Worm (Caenorhabditis elegans) whole organism, young adult: ENCODE results near the gene Y113G7B.15.

Experiments used
- C17E4.6 ChIP-seq: fragments of 200-800 bp; sonication (Bioruptor generic); IDR thresholded peaks from 2 replicates; pipeline ENCODE4 v1.3.6; 2022; ENCODE audit warnings: missing genetic modification reagents, missing genetic modification characterization, missing compliant biosample characterization
- F37B4.10 ChIP-seq: fragments of 200-800 bp; sonication (Bioruptor generic); IDR thresholded peaks from 2 replicates; pipeline ENCODE4 v1.3.6; 2022; ENCODE audit warnings: missing genetic modification characterization, missing compliant biosample characterization
- F39B2.1 ChIP-seq: fragments of 200-800 bp; sonication (Bioruptor generic); IDR thresholded peaks from 2 replicates; pipeline ENCODE4 v1.3.6; 2022; ENCODE audit warnings: missing genetic modification reagents, missing genetic modification characterization, missing compliant biosample characterization
- F52B5.7 ChIP-seq: sonication (generic microtip); optimal IDR thresholded peaks from 2 replicates; lab custom pipeline; 2016; ENCODE audit warnings: mild to moderate bottlenecking, missing genetic modification characterization, missing compliant biosample characterization
- F55B11.4 ChIP-seq: sonication (generic microtip); optimal IDR thresholded peaks from 2 replicates; lab custom pipeline; 2016; ENCODE audit warnings: missing compliant biosample characterization, missing genetic modification characterization, borderline replicate concordance; ENCODE audit not compliant: insufficient read depth
- K11D2.4 ChIP-seq: fragments of 200-800 bp; sonication (Bioruptor generic); IDR thresholded peaks from 2 replicates; pipeline ENCODE4 v1.3.6; 2022; ENCODE audit warnings: missing genetic modification reagents, missing genetic modification characterization, missing compliant biosample characterization
- Y53G8AR.9 ChIP-seq: fragments of 200-800 bp; sonication (Bioruptor generic); conservative IDR thresholded peaks from 2 replicates; pipeline ENCODE4 v1.3.6; 2022; ENCODE audit warnings: missing genetic modification reagents, missing genetic modification characterization, missing compliant biosample characterization
- Y67H2A.10 ChIP-seq: fragments of 200-800 bp; sonication (Bioruptor generic); conservative IDR thresholded peaks from 2 replicates; pipeline ENCODE4 v1.3.6; 2022; ENCODE audit warnings: missing genetic modification reagents, missing genetic modification characterization, missing compliant biosample characterization
- attf-3 ChIP-seq: fragments of 200-800 bp; sonication (Bioruptor generic); conservative IDR thresholded peaks from 2 replicates; pipeline ENCODE4 v1.3.6; 2022; ENCODE audit warnings: missing genetic modification reagents, missing genetic modification characterization, missing compliant biosample characterization
- bed-1 ChIP-seq: fragments of 200-800 bp; sonication (Bioruptor generic); IDR thresholded peaks from 2 replicates; pipeline ENCODE4 v1.3.6; 2022; ENCODE audit warnings: missing genetic modification reagents, missing genetic modification characterization, missing compliant biosample characterization
- bed-2 ChIP-seq: fragments of 200-800 bp; sonication (Bioruptor generic); IDR thresholded peaks from 2 replicates; pipeline ENCODE4 v1.3.6; 2022; ENCODE audit warnings: missing genetic modification reagents, missing genetic modification characterization, missing compliant biosample characterization
- ceh-79 ChIP-seq: sonication (generic microtip); optimal IDR thresholded peaks from 2 replicates; lab custom pipeline; 2017; ENCODE audit warnings: mild to moderate bottlenecking, missing genetic modification characterization, missing compliant biosample characterization
- ceh-91 ChIP-seq: fragments of 200-800 bp; sonication (Bioruptor generic); IDR thresholded peaks from 2 replicates; pipeline ENCODE4 v1.3.6; 2022; ENCODE audit warnings: missing genetic modification reagents, missing genetic modification characterization, missing compliant biosample characterization
- dpff-1 ChIP-seq: sonication (generic microtip); optimal IDR thresholded peaks from 2 replicates; lab custom pipeline; 2017; ENCODE audit warnings: mild to moderate bottlenecking, missing genetic modification characterization, missing compliant biosample characterization
- egl-44 ChIP-seq: fragments of 200-800 bp; sonication (Bioruptor generic); IDR thresholded peaks from 2 replicates; pipeline ENCODE4 v1.3.6; 2022; ENCODE audit warnings: missing genetic modification reagents, missing genetic modification characterization, missing compliant biosample characterization
- egrh-3 ChIP-seq: fragments of 200-800 bp; sonication (Bioruptor generic); IDR thresholded peaks from 2 replicates; pipeline ENCODE4 v1.3.6; 2022; ENCODE audit warnings: missing genetic modification reagents, missing genetic modification characterization, missing compliant biosample characterization
- ekl-4 ChIP-seq: fragments of 200-800 bp; sonication (Bioruptor generic); IDR thresholded peaks from 2 replicates; pipeline ENCODE4 v1.3.6; 2022; ENCODE audit warnings: missing genetic modification reagents, missing genetic modification characterization, missing compliant biosample characterization
- ets-4 ChIP-seq: fragments of 200-800 bp; sonication (Bioruptor generic); optimal IDR thresholded peaks from 2 replicates; lab custom pipeline; 2018; ENCODE audit warnings: mild to moderate bottlenecking, missing genetic modification characterization, missing compliant biosample characterization
- hmg-1.2 ChIP-seq: fragments of 200-800 bp; sonication (Bioruptor generic); IDR thresholded peaks from 2 replicates; pipeline ENCODE4 v1.3.6; 2022; ENCODE audit warnings: missing genetic modification reagents, missing genetic modification characterization, missing compliant biosample characterization
- let-607 ChIP-seq, 2 experiments: fragments of 200-800 bp in 1 of 2; sonication (Bioruptor generic) in 1 of 2; sonication (generic microtip) in 1 of 2; optimal IDR thresholded peaks; 2 replicates each; lab custom pipeline; 2016 to 2018; ENCODE audit warnings: mild to moderate bottlenecking in 2 of 2, missing compliant biosample characterization in 2 of 2, missing genetic modification characterization in 2 of 2, moderate library complexity in 2 of 2, missing genotype in 1 of 2
- lin-40 ChIP-seq: sonication (generic microtip); optimal IDR thresholded peaks from 2 replicates; lab custom pipeline; 2016; ENCODE audit warnings: missing genetic modification characterization, mild to moderate bottlenecking, missing compliant biosample characterization, missing genotype, missing genetic modification reagents
- lsl-1 ChIP-seq: fragments of 200-800 bp; sonication (Bioruptor generic); optimal IDR thresholded peaks from 2 replicates; lab custom pipeline; 2018; ENCODE audit warnings: mild to moderate bottlenecking, missing genetic modification characterization, moderate library complexity, missing compliant biosample characterization
- madf-6 ChIP-seq: fragments of 200-800 bp; sonication (Bioruptor generic); IDR thresholded peaks from 2 replicates; pipeline ENCODE4 v1.3.6; 2022; ENCODE audit warnings: missing genetic modification reagents, missing genetic modification characterization, missing compliant biosample characterization
- mel-28 ChIP-seq: sonication (generic microtip); optimal IDR thresholded peaks from 2 replicates; lab custom pipeline; 2016; ENCODE audit warnings: borderline replicate concordance, mild to moderate bottlenecking, missing genetic modification characterization, missing compliant biosample characterization
- nfya-2 ChIP-seq: fragments of 200-800 bp; sonication (Bioruptor generic); IDR thresholded peaks from 2 replicates; pipeline ENCODE4 v1.3.6; 2022; ENCODE audit warnings: missing genetic modification reagents, missing genetic modification characterization, missing compliant biosample characterization
- pbrm-1 ChIP-seq: fragments of 200-800 bp; sonication (Bioruptor generic); IDR thresholded peaks from 2 replicates; pipeline ENCODE4 v1.3.6; 2022; ENCODE audit warnings: missing genetic modification reagents, missing genetic modification characterization, missing compliant biosample characterization
- rcor-1 ChIP-seq: fragments of 200-800 bp; sonication (Bioruptor generic); IDR thresholded peaks from 2 replicates; pipeline ENCODE4 v1.3.6; 2022; ENCODE audit warnings: missing genetic modification reagents, missing genetic modification characterization, missing compliant biosample characterization
- rec-8 ChIP-seq, 2 experiments: sonication (generic microtip); optimal IDR thresholded peaks; 2 replicates each; lab custom pipeline; 2016; ENCODE audit warnings: mild to moderate bottlenecking in 2 of 2, missing genetic modification characterization in 2 of 2, missing genetic modification reagents in 2 of 2, missing genotype in 2 of 2, missing biosample characterization in 1 of 2, missing compliant biosample characterization in 1 of 2, moderate library complexity in 1 of 2
- sdz-38 ChIP-seq: sonication (generic microtip); optimal IDR thresholded peaks from 2 replicates; lab custom pipeline; 2016; ENCODE audit warnings: missing genotype, missing genetic modification characterization, missing compliant biosample characterization
- sea-2 ChIP-seq: fragments of 200-800 bp; sonication (Bioruptor generic); IDR thresholded peaks from 2 replicates; pipeline ENCODE4 v1.3.6; 2022; ENCODE audit warnings: missing genetic modification characterization, missing compliant biosample characterization
- snpc-3.4 ChIP-seq: sonication (generic microtip); optimal IDR thresholded peaks from 2 replicates; lab custom pipeline; 2017; ENCODE audit warnings: missing genetic modification characterization, mild to moderate bottlenecking, missing compliant biosample characterization, antibody characterized with exemption, moderate library complexity, missing genotype, missing genetic modification reagents
- tbx-9 ChIP-seq: sonication (generic microtip); optimal IDR thresholded peaks from 2 replicates; lab custom pipeline; 2016; ENCODE audit warnings: borderline replicate concordance, missing genetic modification characterization, inconsistent platforms, missing compliant biosample characterization
- unc-130 ChIP-seq: sonication (generic microtip); optimal IDR thresholded peaks from 2 replicates; lab custom pipeline; 2016; ENCODE audit warnings: missing genetic modification reagents, missing genetic modification characterization, missing compliant biosample characterization
- unc-62 ChIP-seq: fragments of 150-350 bp; optimal IDR thresholded peaks from 2 replicates; lab custom pipeline; 2014; ENCODE audit warnings: missing biosample characterization, missing genetic modification reagents, missing genetic modification characterization
- zfh-2 ChIP-seq: fragments of 200-800 bp; sonication (Bioruptor generic); conservative IDR thresholded peaks from 2 replicates; pipeline ENCODE4 v1.3.6; 2022; ENCODE audit warnings: missing genetic modification reagents, missing genetic modification characterization, missing compliant biosample characterization
- zim-3 ChIP-seq: sonication (generic microtip); optimal IDR thresholded peaks from 2 replicates; lab custom pipeline; 2017; ENCODE audit warnings: mild to moderate bottlenecking, missing genetic modification characterization, moderate library complexity, missing compliant biosample characterization
- ztf-18 ChIP-seq: sonication (generic microtip); optimal IDR thresholded peaks from 2 replicates; lab custom pipeline; 2016; ENCODE audit warnings: missing genotype, mild to moderate bottlenecking, missing genetic modification characterization, missing compliant biosample characterization
- ztf-3 ChIP-seq: fragments of 200-800 bp; sonication (Bioruptor generic); optimal IDR thresholded peaks from 2 replicates; lab custom pipeline; 2018; ENCODE audit warnings: mild to moderate bottlenecking, missing genetic modification characterization, missing compliant biosample characterization

Y113G7B.15 gene

ce11 chrV:20199658-20200057 is 34.0 kb downstream of the Y113G7B.15 start:
- no peak for TF ChIP-seq ets-4 (GFP tag; lab: Kevin White, UChicago)
- TF ChIP-seq ceh-79 (tag; lab: Kevin White, UChicago), result no peak
- TF ChIP-seq K11D2.4 (GFP tag; lab: Robert Waterston, UW), result no peak
- no peak for TF ChIP-seq bed-2 (GFP tag; lab: Robert Waterston, UW)
- no peak for TF ChIP-seq madf-6
- no peak for TF ChIP-seq mel-28 (tag; lab: Kevin White, UChicago)
- no peak for TF ChIP-seq zim-3
- TF ChIP-seq ceh-91 (GFP tag; lab: Robert Waterston, UW), result no peak
- TF ChIP-seq C17E4.6 (GFP tag; lab: Robert Waterston, UW), result no peak
- no peak for TF ChIP-seq sdz-38
- no peak for TF ChIP-seq bed-1 (GFP tag; lab: Robert Waterston, UW)

DNA sequence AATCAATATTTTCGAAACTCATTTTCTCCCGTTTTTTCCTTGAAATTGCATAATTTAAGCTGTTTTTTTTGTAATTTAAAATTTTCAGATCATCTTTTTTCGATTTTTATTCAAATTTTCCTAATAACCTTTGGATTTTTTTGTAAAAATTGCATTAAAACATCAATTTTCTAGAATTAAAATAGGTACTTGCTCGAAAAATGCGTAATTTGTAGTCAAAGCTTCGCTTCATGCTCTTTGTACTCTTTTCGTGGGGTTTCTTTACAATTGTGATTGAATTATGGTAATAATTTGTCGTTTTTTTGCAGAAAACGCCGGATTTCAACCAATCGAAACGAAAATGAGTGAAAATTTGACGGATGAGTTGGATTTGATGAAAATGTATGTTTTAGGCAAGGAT is 34.7 kb downstream of the Y113G7B.15 start, which contains the start of gene fog-2:
Gene fog-2, plus strand, starts transcription at position 301 of the 400 bp plus-strand sequence.
- no peak for TF ChIP-seq F55B11.4 (tag; lab: Kevin White, UChicago)
- TF ChIP-seq unc-130, result no peak
- no peak for TF ChIP-seq K11D2.4 (GFP tag; lab: Robert Waterston, UW)
- TF ChIP-seq, all 124 proteins: peak for 0

ce11 chrV:20196671-20197070 is 37.0 kb downstream of the Y113G7B.15 start, which contains the start of gene ftr-1:
Gene ftr-1, plus strand, starts transcription at chrV:20196971.
- TF ChIP-seq lsl-1 (GFP tag; lab: Kevin White, UChicago) (peak; percentile 51), pbrm-1 (GFP tag; lab: Robert Waterston, UW) (no peak), zfh-2 (GFP tag; lab: Robert Waterston, UW) (no peak), sea-2 (GFP tag; lab: Robert Waterston, UW) (no peak), egl-44 (no peak), lin-40 (no peak), ceh-79 (tag; lab: Kevin White, UChicago) (no peak), ztf-3 (no peak), Y67H2A.10 (GFP tag; lab: Robert Waterston, UW) (no peak)

- TF ChIP-seq Y53G8AR.9 (GFP tag; lab: Robert Waterston, UW) (no peak), let-607 (tag; optimal IDR thresholded peaks at IDR 0.05; lab: Kevin White, UChicago) (no peak)
These were observed 38.1 kb downstream of the Y113G7B.15 start, which contains the start of the genes srh-217 and Y113G7B.28 for ce11 chrV:20195451-20196036. Gene srh-217, minus strand, starts transcription at chrV:20195551. Gene Y113G7B.28, plus strand, starts transcription at chrV:20195986.

- no peak for TF ChIP-seq dpff-1 (tag; lab: Kevin White, UChicago)
- no peak for TF ChIP-seq let-607 (tag; optimal IDR thresholded peaks at IDR 0.05; lab: Kevin White, UChicago)
- TF ChIP-seq F39B2.1, result no peak
- no peak for TF ChIP-seq ztf-18
- no peak for TF ChIP-seq nfya-2 (GFP tag; lab: Robert Waterston, UW)
- TF ChIP-seq F52B5.7 (tag; lab: Kevin White, UChicago), result no peak
- no peak for TF ChIP-seq tbx-9 (tag; lab: Kevin White, UChicago)
- TF ChIP-seq zfh-2 (GFP tag; lab: Robert Waterston, UW), result no peak
- TF ChIP-seq snpc-3.4, result no peak
- TF ChIP-seq hmg-1.2 (GFP tag; lab: Robert Waterston, UW), result no peak
- TF ChIP-seq F37B4.10, result no peak
- no peak for TF ChIP-seq unc-62
- no peak for TF ChIP-seq rcor-1
- TF ChIP-seq egrh-3 (GFP tag; lab: Robert Waterston, UW), result no peak
- no peak for TF ChIP-seq bed-2 (GFP tag; lab: Robert Waterston, UW)
- no peak for TF ChIP-seq attf-3 (GFP tag; lab: Robert Waterston, UW)
- TF ChIP-seq ekl-4, result no peak
- TF ChIP-seq ets-4 (GFP tag; lab: Kevin White, UChicago), result no peak
- TF ChIP-seq ceh-91 (GFP tag; lab: Robert Waterston, UW), result no peak
- no peak for TF ChIP-seq rec-8 (tag; optimal IDR thresholded peaks at IDR 0.05; lab: Kevin White, UChicago)
These were observed 41.4 kb downstream of the Y113G7B.15 start, which contains the start of the genes fbxa-115 and Y113G7B.27 for ce11 chrV:20192102-20192880. Gene fbxa-115, minus strand, starts transcription at chrV:20192152. Gene Y113G7B.27, plus strand, starts transcription at chrV:20192830.
